Worm (Caenorhabditis elegans) whole organism, L4/young adult: ENCODE measurements around the gene ugt-29.

Experiments used
- W03F9.2 ChIP-seq: fragments of 150-350 bp; optimal IDR thresholded peaks from 2 replicates; lab custom pipeline; 2014; ENCODE audit warnings: missing biosample characterization, missing genetic modification characterization
- dao-5 ChIP-seq: sonication (generic microtip); optimal IDR thresholded peaks from 2 replicates; lab custom pipeline; 2016; ENCODE audit warnings: missing genotype, missing genetic modification characterization, moderate library complexity, missing compliant biosample characterization
- him-1 ChIP-seq: sonication (generic microtip); optimal IDR thresholded peaks from 2 replicates; lab custom pipeline; 2016; ENCODE audit warnings: missing genotype, missing genetic modification reagents, missing genetic modification characterization, missing compliant biosample characterization

Gene ugt-29

DNA sequence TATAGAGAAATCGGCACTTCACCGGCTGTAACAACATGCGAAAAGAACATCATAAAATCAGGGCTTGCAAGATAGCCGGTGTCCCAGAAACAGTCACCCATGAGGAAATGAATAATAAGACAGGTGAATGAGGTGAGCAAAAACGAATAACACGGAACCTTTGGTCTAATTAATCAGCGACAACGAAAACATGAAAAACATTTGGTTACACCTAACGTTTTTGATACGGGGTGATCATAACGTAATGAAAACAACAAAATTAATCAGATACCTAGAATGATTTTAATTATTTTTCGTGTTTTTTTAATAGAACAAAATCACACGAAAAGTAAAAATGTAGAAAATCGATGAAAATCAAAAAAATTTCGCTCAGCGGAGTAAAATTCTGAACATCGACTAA, 43.6 kb downstream of the ugt-29 start, which contains the start of gene srh-245:
TSS of gene srh-245 (minus strand) at position 101 of the 400 bp plus-strand sequence.
- TF ChIP-seq W03F9.2 (tag; lab: Kevin White, UChicago) (no peak), him-1 (no peak)

DNA sequence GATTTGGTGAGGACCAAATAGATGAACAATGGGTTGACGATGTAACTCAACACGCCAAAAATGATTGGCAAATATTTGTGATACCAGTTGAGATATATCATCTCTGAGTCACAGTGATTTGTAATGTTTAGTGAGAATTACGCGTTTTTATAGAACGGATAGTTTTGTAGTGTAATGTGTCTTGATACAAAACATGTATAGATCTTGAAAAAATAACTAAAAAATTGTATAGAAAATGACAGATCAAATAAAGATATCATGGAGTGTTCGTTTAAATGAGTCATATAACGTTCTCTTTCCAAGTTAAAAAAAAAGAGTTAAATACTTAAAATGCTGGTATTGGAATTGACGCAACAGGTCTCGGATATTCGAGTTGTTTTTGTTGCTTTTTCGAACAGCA, 45.0 kb downstream of the ugt-29 start, which contains the start of gene srj-6:
TSS of gene srj-6 (minus strand) at position 101 of the 400 bp plus-strand sequence.
- TF ChIP-seq W03F9.2 (tag; lab: Kevin White, UChicago) = no peak
- TF ChIP-seq him-1 = no peak
- TF ChIP-seq dao-5 (tag; lab: Kevin White, UChicago) = no peak

DNA sequence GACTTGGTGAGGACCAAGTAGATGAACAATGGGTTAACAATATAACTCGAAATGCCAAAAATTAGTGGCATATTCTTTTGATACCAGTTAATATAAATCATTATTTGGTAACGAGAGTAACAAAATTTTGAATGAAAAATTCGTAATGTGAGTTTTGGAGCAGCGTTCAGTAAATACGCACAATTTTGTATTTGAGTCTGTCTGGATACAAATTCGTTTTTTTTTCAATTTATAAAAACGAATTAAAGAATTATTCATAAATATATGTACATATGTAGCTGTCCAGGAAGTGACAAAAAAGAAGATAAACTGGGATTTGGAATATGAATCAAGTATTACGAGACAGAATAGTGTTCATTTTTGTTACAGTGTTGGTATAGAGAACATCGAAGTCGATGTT, 46.4 kb downstream of the ugt-29 start, which contains the start of gene srj-5:
TSS of gene srj-5 (minus strand) at position 101 of the 400 bp plus-strand sequence.
- no peak for TF ChIP-seq W03F9.2 (tag; lab: Kevin White, UChicago)
- no peak for TF ChIP-seq dao-5 (tag; lab: Kevin White, UChicago)
- TF ChIP-seq him-1 = no peak

DNA sequence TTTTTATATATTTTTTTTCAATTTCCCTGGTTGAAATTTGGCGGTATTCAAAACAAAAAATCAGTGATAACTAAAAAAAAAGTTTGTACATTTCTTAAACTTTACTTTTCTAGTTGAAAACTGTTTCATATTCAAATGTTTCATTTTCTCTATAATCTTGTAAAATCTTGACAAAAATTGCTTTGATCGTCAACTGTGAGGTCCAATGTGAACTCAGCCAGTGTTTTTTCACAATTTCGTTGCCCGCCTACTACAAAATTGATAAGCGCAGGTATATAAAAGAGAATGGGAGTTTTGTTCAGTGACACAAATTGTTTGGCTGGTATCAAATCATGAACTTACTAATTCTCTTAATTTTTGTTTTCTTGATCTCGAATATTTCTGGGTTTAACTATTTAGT, 52.5 kb downstream of the ugt-29 start, which contains the start of gene ugt-42:
TSS of gene ugt-42 (plus strand) at position 301 of the 400 bp plus-strand sequence.
- TF ChIP-seq W03F9.2 (tag; lab: Kevin White, UChicago) = no peak
- no peak for TF ChIP-seq dao-5 (tag; lab: Kevin White, UChicago)
- no peak for TF ChIP-seq him-1
